Worm (Caenorhabditis elegans) whole organism, young adult: ENCODE data around the gene plk-1.

ENCODE experiments used
- C17E4.6 ChIP-seq: fragments of 200-800 bp; sonication (Bioruptor generic); IDR thresholded peaks from 2 replicates; pipeline ENCODE4 v1.3.6; 2022; ENCODE audit warnings: missing genetic modification reagents, missing genetic modification characterization, missing compliant biosample characterization
- F22D6.2 ChIP-seq: sonication (generic microtip); optimal IDR thresholded peaks from 2 replicates; lab custom pipeline; 2016; ENCODE audit warnings: mild to moderate bottlenecking, missing genetic modification characterization, missing compliant biosample characterization
- F33H1.4 ChIP-seq: fragments of 200-800 bp; sonication (Bioruptor generic); IDR thresholded peaks from 2 replicates; pipeline ENCODE4 v1.3.6; 2022; ENCODE audit warnings: missing genetic modification reagents, missing genetic modification characterization, missing compliant biosample characterization
- F39B2.1 ChIP-seq: fragments of 200-800 bp; sonication (Bioruptor generic); IDR thresholded peaks from 2 replicates; pipeline ENCODE4 v1.3.6; 2022; ENCODE audit warnings: missing genetic modification reagents, missing genetic modification characterization, missing compliant biosample characterization
- F55B11.4 ChIP-seq: sonication (generic microtip); optimal IDR thresholded peaks from 2 replicates; lab custom pipeline; 2016; ENCODE audit warnings: missing compliant biosample characterization, missing genetic modification characterization, borderline replicate concordance; ENCODE audit not compliant: insufficient read depth
- K12H6.12 ChIP-seq: fragments of 200-800 bp; sonication (Bioruptor generic); optimal IDR thresholded peaks from 2 replicates; lab custom pipeline; 2018; ENCODE audit warnings: mild to moderate bottlenecking, missing genetic modification characterization, missing compliant biosample characterization
- T26A5.8 ChIP-seq: sonication (generic microtip); optimal IDR thresholded peaks from 2 replicates; lab custom pipeline; 2016; ENCODE audit warnings: missing genetic modification characterization, missing compliant biosample characterization
- Y56A3A.18 ChIP-seq: fragments of 200-800 bp; sonication (Bioruptor generic); IDR thresholded peaks from 2 replicates; pipeline ENCODE4 v1.3.6; 2022; ENCODE audit warnings: missing genetic modification reagents, missing genetic modification characterization, missing compliant biosample characterization
- Y67H2A.10 ChIP-seq: fragments of 200-800 bp; sonication (Bioruptor generic); conservative IDR thresholded peaks from 2 replicates; pipeline ENCODE4 v1.3.6; 2022; ENCODE audit warnings: missing genetic modification reagents, missing genetic modification characterization, missing compliant biosample characterization
- Y79H2A.3 ChIP-seq: fragments of 200-800 bp; sonication (Bioruptor generic); conservative IDR thresholded peaks from 2 replicates; pipeline ENCODE4 v1.3.6; 2022; ENCODE audit warnings: missing genetic modification reagents, missing genetic modification characterization, missing compliant biosample characterization
- aptf-3 ChIP-seq: fragments of 200-800 bp; sonication (Bioruptor generic); IDR thresholded peaks from 2 replicates; pipeline ENCODE4 v1.3.6; 2022; ENCODE audit warnings: missing genetic modification characterization, missing compliant biosample characterization
- athp-1 ChIP-seq: sonication (generic microtip); optimal IDR thresholded peaks from 2 replicates; lab custom pipeline; 2017; ENCODE audit warnings: mild to moderate bottlenecking, missing genetic modification characterization, missing compliant biosample characterization
- attf-3 ChIP-seq: fragments of 200-800 bp; sonication (Bioruptor generic); conservative IDR thresholded peaks from 2 replicates; pipeline ENCODE4 v1.3.6; 2022; ENCODE audit warnings: missing genetic modification reagents, missing genetic modification characterization, missing compliant biosample characterization
- attf-5 ChIP-seq: fragments of 200-800 bp; sonication (Bioruptor generic); optimal IDR thresholded peaks from 2 replicates; lab custom pipeline; 2018; ENCODE audit warnings: mild to moderate bottlenecking, missing genetic modification characterization, missing compliant biosample characterization
- bed-2 ChIP-seq: fragments of 200-800 bp; sonication (Bioruptor generic); IDR thresholded peaks from 2 replicates; pipeline ENCODE4 v1.3.6; 2022; ENCODE audit warnings: missing genetic modification reagents, missing genetic modification characterization, missing compliant biosample characterization
- cebp-1 ChIP-seq, 2 experiments: fragments of 200-800 bp in 1 of 2; sonication (Bioruptor generic) in 1 of 2; sonication (generic microtip) in 1 of 2; IDR thresholded peaks in 1 of 2; optimal IDR thresholded peaks in 1 of 2; 2 replicates each; pipeline versions ENCODE4 v1.3.6 to Lab custom; 2017 to 2022; ENCODE audit warnings: missing compliant biosample characterization in 2 of 2, missing genetic modification characterization in 2 of 2, mild to moderate bottlenecking in 1 of 2, missing genetic modification reagents in 1 of 2, moderate library complexity in 1 of 2
- ceh-100 ChIP-seq: fragments of 200-800 bp; sonication (Bioruptor generic); IDR thresholded peaks from 2 replicates; pipeline ENCODE4 v1.3.6; 2022; ENCODE audit warnings: missing genetic modification reagents, missing genetic modification characterization, missing compliant biosample characterization
- ceh-79 ChIP-seq: sonication (generic microtip); optimal IDR thresholded peaks from 2 replicates; lab custom pipeline; 2017; ENCODE audit warnings: mild to moderate bottlenecking, missing genetic modification characterization, missing compliant biosample characterization
- ceh-91 ChIP-seq: fragments of 200-800 bp; sonication (Bioruptor generic); IDR thresholded peaks from 2 replicates; pipeline ENCODE4 v1.3.6; 2022; ENCODE audit warnings: missing genetic modification reagents, missing genetic modification characterization, missing compliant biosample characterization
- chd-7 ChIP-seq: sonication (generic microtip); optimal IDR thresholded peaks from 2 replicates; lab custom pipeline; 2016; ENCODE audit warnings: mild to moderate bottlenecking, missing genetic modification characterization, moderate library complexity, missing compliant biosample characterization
- dpl-1 ChIP-seq: fragments of 150-350 bp; optimal IDR thresholded peaks from 2 replicates; lab custom pipeline; 2014; ENCODE audit warnings: missing biosample characterization, missing genetic modification reagents, missing genetic modification characterization
- efl-1 ChIP-seq: fragments of 150-350 bp; optimal IDR thresholded peaks from 2 replicates; lab custom pipeline; 2014; ENCODE audit warnings: missing biosample characterization, missing genetic modification reagents, missing genetic modification characterization
- egl-18 ChIP-seq: fragments of 200-800 bp; sonication (Bioruptor generic); IDR thresholded peaks from 2 replicates; pipeline ENCODE4 v1.3.6; 2022; ENCODE audit warnings: missing genetic modification reagents, missing genetic modification characterization, missing compliant biosample characterization
- egrh-3 ChIP-seq: fragments of 200-800 bp; sonication (Bioruptor generic); IDR thresholded peaks from 2 replicates; pipeline ENCODE4 v1.3.6; 2022; ENCODE audit warnings: missing genetic modification reagents, missing genetic modification characterization, missing compliant biosample characterization
- hlh-12 ChIP-seq: sonication (generic microtip); optimal IDR thresholded peaks from 2 replicates; lab custom pipeline; 2016; ENCODE audit warnings: missing genetic modification characterization, missing compliant biosample characterization
- hmg-1.2 ChIP-seq: fragments of 200-800 bp; sonication (Bioruptor generic); IDR thresholded peaks from 2 replicates; pipeline ENCODE4 v1.3.6; 2022; ENCODE audit warnings: missing genetic modification reagents, missing genetic modification characterization, missing compliant biosample characterization
- hmg-20 ChIP-seq: fragments of 200-800 bp; sonication (Bioruptor generic); IDR thresholded peaks from 2 replicates; pipeline ENCODE4 v1.3.6; 2022; ENCODE audit warnings: missing genetic modification reagents, missing genetic modification characterization, missing compliant biosample characterization
- let-607 ChIP-seq, 2 experiments: fragments of 200-800 bp in 1 of 2; sonication (Bioruptor generic) in 1 of 2; sonication (generic microtip) in 1 of 2; optimal IDR thresholded peaks; 2 replicates each; lab custom pipeline; 2016 to 2018; ENCODE audit warnings: mild to moderate bottlenecking in 2 of 2, missing compliant biosample characterization in 2 of 2, missing genetic modification characterization in 2 of 2, moderate library complexity in 2 of 2, missing genotype in 1 of 2
- lin-35 ChIP-seq, 3 experiments: fragments of 150-350 bp in 2 of 3; sonication (generic microtip) in 1 of 3; optimal IDR thresholded peaks; 2 replicates each; lab custom pipeline; 2014 to 2018; ENCODE audit warnings: missing biosample characterization in 3 of 3, missing genetic modification characterization in 3 of 3, missing genetic modification reagents in 3 of 3
- lin-54 ChIP-seq: fragments of 200-800 bp; sonication (Bioruptor generic); optimal IDR thresholded peaks from 2 replicates; lab custom pipeline; 2018; ENCODE audit warnings: mild to moderate bottlenecking, missing genetic modification characterization, missing compliant biosample characterization
- madf-6 ChIP-seq: fragments of 200-800 bp; sonication (Bioruptor generic); IDR thresholded peaks from 2 replicates; pipeline ENCODE4 v1.3.6; 2022; ENCODE audit warnings: missing genetic modification reagents, missing genetic modification characterization, missing compliant biosample characterization
- madf-8 ChIP-seq: fragments of 200-800 bp; sonication (Bioruptor generic); conservative IDR thresholded peaks from 2 replicates; pipeline ENCODE4 v1.3.6; 2022; ENCODE audit warnings: missing genetic modification reagents, missing genetic modification characterization, missing compliant biosample characterization
- mel-28 ChIP-seq: sonication (generic microtip); optimal IDR thresholded peaks from 2 replicates; lab custom pipeline; 2016; ENCODE audit warnings: borderline replicate concordance, mild to moderate bottlenecking, missing genetic modification characterization, missing compliant biosample characterization
- nhr-120 ChIP-seq: fragments of 200-800 bp; sonication (Bioruptor generic); IDR thresholded peaks from 2 replicates; pipeline ENCODE4 v1.3.6; 2022; ENCODE audit warnings: missing genetic modification characterization, missing compliant biosample characterization
- nhr-179 ChIP-seq: sonication (generic microtip); optimal IDR thresholded peaks from 2 replicates; lab custom pipeline; 2016; ENCODE audit warnings: mild to moderate bottlenecking, missing genetic modification characterization, missing compliant biosample characterization
- rpc-1 ChIP-seq, 2 experiments: fragments of 150-350 bp in 1 of 2; sonication (generic microtip) in 1 of 2; optimal IDR thresholded peaks; 2 replicates each; lab custom pipeline; 2014 to 2018; ENCODE audit warnings: missing biosample characterization in 1 of 2, missing genetic modification characterization in 1 of 2, missing genetic modification reagents in 1 of 2, missing genotype in 1 of 2
- sea-2 ChIP-seq: fragments of 200-800 bp; sonication (Bioruptor generic); IDR thresholded peaks from 2 replicates; pipeline ENCODE4 v1.3.6; 2022; ENCODE audit warnings: missing genetic modification characterization, missing compliant biosample characterization
- sptf-2 ChIP-seq: fragments of 200-800 bp; sonication (Bioruptor generic); optimal IDR thresholded peaks from 2 replicates; lab custom pipeline; 2018; ENCODE audit warnings: mild to moderate bottlenecking, missing genetic modification characterization, missing compliant biosample characterization
- unc-130 ChIP-seq: sonication (generic microtip); optimal IDR thresholded peaks from 2 replicates; lab custom pipeline; 2016; ENCODE audit warnings: missing genetic modification reagents, missing genetic modification characterization, missing compliant biosample characterization
- zfh-2 ChIP-seq: fragments of 200-800 bp; sonication (Bioruptor generic); conservative IDR thresholded peaks from 2 replicates; pipeline ENCODE4 v1.3.6; 2022; ENCODE audit warnings: missing genetic modification reagents, missing genetic modification characterization, missing compliant biosample characterization
- ztf-22 ChIP-seq: fragments of 200-800 bp; sonication (Bioruptor generic); optimal IDR thresholded peaks from 2 replicates; lab custom pipeline; 2018; ENCODE audit warnings: mild to moderate bottlenecking, missing genetic modification characterization, moderate library complexity, missing compliant biosample characterization
- ztf-6 ChIP-seq: fragments of 200-800 bp; sonication (Bioruptor generic); IDR thresholded peaks from 2 replicates; pipeline ENCODE4 v1.3.6; 2022; ENCODE audit warnings: missing genetic modification reagents, missing genetic modification characterization, missing compliant biosample characterization

The plk-1 gene

ce11 chrIII:8106476-8106875 is 5.3 kb downstream of the plk-1 start (continued):
- TF ChIP-seq ztf-6 (GFP tag; lab: Robert Waterston, UW) = no peak
- no peak for TF ChIP-seq nhr-179 (tag; lab: Kevin White, UChicago)
- TF ChIP-seq madf-8 (GFP tag; lab: Robert Waterston, UW) = no peak
- no peak for TF ChIP-seq F22D6.2 (tag; lab: Kevin White, UChicago)
- peak; percentile 31 for TF ChIP-seq lin-54 (GFP tag; lab: Kevin White, UChicago)
- peak; percentile 68 for TF ChIP-seq hmg-1.2 (GFP tag; lab: Robert Waterston, UW)
- 0 out of 2 replicates have a peak, but pooled peaks have one; percentile 22 for TF ChIP-seq attf-3 (GFP tag; lab: Robert Waterston, UW)
- TF ChIP-seq mel-28 (tag; lab: Kevin White, UChicago) = no peak

DNA sequence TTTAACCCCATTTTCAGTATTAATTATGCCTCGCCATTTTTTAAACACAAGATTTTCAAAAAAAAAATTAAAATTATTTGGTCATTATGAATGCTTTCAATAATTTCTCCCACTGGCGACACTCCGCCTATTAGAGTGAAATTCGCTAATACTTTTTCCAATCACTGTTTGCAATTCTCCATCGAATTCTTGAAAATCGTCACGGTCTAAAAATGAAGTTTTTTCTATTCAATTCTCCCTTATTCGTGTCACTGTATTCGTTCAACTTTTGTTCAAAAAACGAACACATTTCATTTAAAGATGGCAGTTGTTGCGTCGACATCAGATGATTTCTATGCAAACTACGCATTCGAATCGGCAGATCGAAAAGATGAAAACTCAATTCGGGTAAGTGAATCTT is 7.3 kb downstream of the plk-1 start, which contains the start of gene C14B9.3:
Gene C14B9.3 (plus strand): TSS at position 301 of the 400 bp plus-strand sequence.
- TF ChIP-seq aptf-3 = no peak

DNA sequence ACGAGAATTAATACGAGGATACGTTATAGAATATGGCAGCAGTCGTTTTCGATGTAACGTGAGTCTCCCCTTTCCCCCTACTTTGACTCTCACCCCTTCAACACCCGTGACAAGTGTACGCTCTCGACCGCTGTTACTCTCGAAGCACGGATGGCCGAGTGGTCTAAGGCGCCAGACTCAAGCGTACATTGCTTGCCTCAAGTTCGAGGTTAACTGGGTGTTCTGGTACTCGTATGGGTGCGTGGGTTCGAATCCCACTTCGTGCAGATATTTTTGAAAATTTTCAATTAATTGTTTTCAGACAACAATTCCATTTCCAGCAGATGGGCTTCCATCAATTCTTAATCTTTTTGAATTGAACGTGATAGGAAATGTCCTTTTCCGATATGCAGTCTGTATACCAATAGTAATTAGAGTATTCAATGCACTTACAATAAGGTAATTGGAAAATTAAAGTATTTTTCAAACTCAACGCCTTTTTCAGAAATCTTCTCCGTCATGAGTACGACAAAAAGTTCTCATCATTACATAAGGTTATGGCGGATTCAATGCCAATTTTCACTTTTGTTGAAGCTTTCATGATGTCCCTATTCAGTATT is 8.4 kb downstream of the plk-1 start:
- TF ChIP-seq T26A5.8 (tag; lab: Kevin White, UChicago) (peak; percentile 61), dpl-1 (peak; percentile 12), C17E4.6 (GFP tag; lab: Robert Waterston, UW) (peak; percentile 53; the same call in 1 of the 2 replicates), efl-1 (peak; percentile 4), lin-35 (GFP tag; optimal IDR thresholded peaks at IDR 0.05; lab: Kevin White, UChicago) (peak in 2 of 3 experiments; percentile 4 to 81), athp-1 (peak; percentile 24), F39B2.1 (GFP tag; lab: Robert Waterston, UW) (no peak), Y67H2A.10 (0 out of 2 replicates have a peak, but pooled peaks have one; percentile 30), egl-18 (no peak), Y79H2A.3 (GFP tag; lab: Robert Waterston, UW) (no peak), hmg-20 (GFP tag; lab: Robert Waterston, UW) (0 out of 2 replicates have a peak, but pooled peaks have one; percentile 38), Y56A3A.18 (peak; percentile 83), let-607 (tag; optimal IDR thresholded peaks at IDR 0.05; lab: Kevin White, UChicago) (peak; percentile 39 to 67), attf-5 (peak; percentile 63), sea-2 (peak; percentile 79; the same call in 1 of the 2 replicates), nhr-120 (no peak), ceh-91 (GFP tag; lab: Robert Waterston, UW) (peak; percentile 40; the same call in 1 of the 2 replicates), madf-6 (GFP tag; lab: Robert Waterston, UW) (peak; percentile 72), K12H6.12 (tag; lab: Kevin White, UChicago) (peak; percentile 66), F55B11.4 (no peak), rpc-1 (optimal IDR thresholded peaks at IDR 0.05; lab: Kevin White, UChicago) (peak; percentile 88), rpc-1 (tag; optimal IDR thresholded peaks at IDR 0.05; lab: Kevin White, UChicago) (peak; percentile 94), nhr-179 (tag; lab: Kevin White, UChicago) (no peak), sptf-2 (peak; percentile 39), ztf-22 (peak; percentile 14), ceh-79 (tag; lab: Kevin White, UChicago) (peak; percentile 37), ceh-100 (GFP tag; lab: Robert Waterston, UW) (peak; percentile 57), egrh-3 (GFP tag; lab: Robert Waterston, UW) (peak; percentile 52), unc-130 (peak; percentile 42), ztf-6 (GFP tag; lab: Robert Waterston, UW) (peak; percentile 83), zfh-2 (peak; percentile 48; the same call in 1 of the 2 replicates), chd-7 (tag; lab: Kevin White, UChicago) (peak; percentile 81), cebp-1 (GFP tag; IDR thresholded peaks at IDR 0.05; lab: Robert Waterston, UW) (no peak), cebp-1 (tag; optimal IDR thresholded peaks at IDR 0.05; lab: Kevin White, UChicago) (peak; percentile 73), attf-3 (GFP tag; lab: Robert Waterston, UW) (peak; percentile 64; the same call in 1 of the 2 replicates), hmg-1.2 (GFP tag; lab: Robert Waterston, UW) (peak; percentile 78), F33H1.4 (GFP tag; lab: Robert Waterston, UW) (peak; percentile 61), hlh-12 (tag; lab: Kevin White, UChicago) (no peak), bed-2 (no peak)
